Fruit fly (Drosophila melanogaster): ENCODE data around the gene CG42238.

CG42238 gene

DNA sequence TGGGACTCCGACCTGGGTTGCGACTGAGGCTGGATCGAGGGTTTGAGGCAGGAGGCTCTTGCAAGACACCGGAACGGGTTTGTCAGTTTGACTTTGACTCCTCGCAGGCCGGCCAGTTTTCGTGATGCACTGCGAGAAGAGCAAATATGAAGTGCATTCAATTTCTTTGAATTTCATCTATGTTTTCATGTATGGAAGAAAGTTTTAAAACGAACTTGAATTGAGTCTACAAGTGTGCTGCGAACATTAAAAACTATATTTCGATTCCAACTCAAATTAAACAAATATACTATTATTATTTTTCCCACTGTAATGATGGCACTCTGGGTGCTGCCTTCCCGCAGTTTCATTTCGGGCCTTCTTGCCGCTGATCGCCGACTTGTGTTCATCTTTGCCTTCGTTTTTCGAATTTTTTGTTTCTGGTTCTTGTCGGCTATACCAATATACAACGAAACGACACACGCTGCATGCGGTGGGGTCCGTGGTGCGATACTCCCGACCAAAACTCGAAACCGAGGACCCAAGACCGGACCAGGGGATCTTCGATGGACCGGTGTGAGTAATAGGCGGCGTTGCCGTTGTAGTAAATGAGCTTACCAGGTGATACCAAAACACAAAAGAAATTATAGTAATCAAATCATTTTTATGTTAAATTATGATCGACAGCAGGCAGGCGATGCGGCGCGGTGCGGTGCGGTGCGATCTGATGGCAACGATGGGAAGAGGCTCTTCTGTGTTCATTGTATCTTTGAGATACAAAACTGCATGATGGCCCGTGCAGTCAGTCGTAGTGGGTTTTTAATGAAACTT lies 42.4 kb downstream of the CG42238 start (continued):
- TF ChIP-seq Oli (tag; optimal IDR thresholded peaks at IDR 0.05) (peak; percentile 81), Gsc (GFP tag; IDR thresholded peaks at IDR 0.05) (peak; percentile 44; the same call in 1 of the 2 replicates), CG10979 (tag; optimal IDR thresholded peaks at IDR 0.05) (peak; percentile 98), Fer2 (tag; optimal IDR thresholded peaks at IDR 0.05) (no peak), B-H1 (GFP tag; IDR thresholded peaks at IDR 0.05) (peak; percentile 65), chm (GFP tag; IDR thresholded peaks at IDR 0.05) (peak; percentile 89; the same call in 1 of the 2 replicates), CG18011 (GFP tag; optimal IDR thresholded peaks at IDR 0.05) (no peak), D (optimal IDR thresholded peaks at IDR 0.05) (no peak), D (GFP tag; optimal IDR thresholded peaks at IDR 0.05) (peak; percentile 88), Sry-δ (GFP tag; optimal IDR thresholded peaks at IDR 0.05) (peak; percentile 17), E2f1 (GFP tag; IDR thresholded peaks at IDR 0.05) (peak; percentile 61), bbx (GFP tag; IDR thresholded peaks at IDR 0.05; ENCODE audit: partially characterized antibody) (no peak), HHEX (GFP tag; optimal IDR thresholded peaks at IDR 0.05) (peak; percentile 54), Hsf (GFP tag; optimal IDR thresholded peaks at IDR 0.05) (peak; percentile 82), CG4730 (GFP tag; IDR thresholded peaks at IDR 0.05) (peak; percentile 58; the same call in 1 of the 2 replicates), CG14441 (GFP tag; IDR thresholded peaks at IDR 0.05) (0 out of 2 replicates have a peak, but pooled peaks have one; percentile 24), ranshi (GFP tag; IDR thresholded peaks at IDR 0.05) (peak; percentile 61; the same call in 1 of the 2 replicates), CG3726 (GFP tag; IDR thresholded peaks at IDR 0.05) (0 out of 3 replicates have a peak, but pooled peaks have one; percentile 54), bcd (GFP tag; optimal IDR thresholded peaks at IDR 0.05) (peak; percentile 69), bowl (GFP tag; IDR thresholded peaks at IDR 0.05) (no peak), Rfx (GFP tag; IDR thresholded peaks at IDR 0.05) (no peak), CG10267 (tag; optimal IDR thresholded peaks at IDR 0.05) (peak; percentile 90), CG2712 (tag; optimal IDR thresholded peaks at IDR 0.05) (peak; percentile 94), CG13624 (GFP tag; optimal IDR thresholded peaks at IDR 0.05) (peak; percentile 12), ara (GFP tag; IDR thresholded peaks at IDR 0.05) (peak; percentile 94), chif (GFP tag; optimal IDR thresholded peaks at IDR 0.05) (peak; percentile 56 to 88), cad (GFP tag; optimal IDR thresholded peaks at IDR 0.05) (no peak), Stat92E (GFP tag; optimal IDR thresholded peaks at IDR 0.05) (peak in 1 of 3 experiments; percentile 75), D19B (GFP tag; optimal IDR thresholded peaks at IDR 0.05) (no peak), Hr3 (GFP tag; optimal IDR thresholded peaks at IDR 0.05) (peak; percentile 71), CG11398 (GFP tag; optimal IDR thresholded peaks at IDR 0.05) (peak; percentile 3), seq (GFP tag; IDR thresholded peaks at IDR 0.05) (0 out of 2 replicates have a peak, but pooled peaks have one; percentile 40), Mrtf (GFP tag; IDR thresholded peaks at IDR 0.05) (peak; percentile 49; the same call in 1 of the 3 replicates), Hey (tag; optimal IDR thresholded peaks at IDR 0.05) (no peak), CG7372 (GFP tag; IDR thresholded peaks at IDR 0.05) (no peak), CG6854 (GFP tag; optimal IDR thresholded peaks at IDR 0.05) (no peak), CG31365 (tag; optimal IDR thresholded peaks at IDR 0.05) (no peak), CG2116 (GFP tag; optimal IDR thresholded peaks at IDR 0.05) (peak; percentile 24), gce (GFP tag; IDR thresholded peaks at IDR 0.05) (peak; percentile 57; the same call in 2 of the 3 replicates), E2f2 (GFP tag; IDR thresholded peaks at IDR 0.05) (peak; percentile 32; the same call in 1 of the 2 replicates), ssp (GFP tag; IDR thresholded peaks at IDR 0.05) (peak; percentile 57), CG17385 (GFP tag; optimal IDR thresholded peaks at IDR 0.05) (peak; percentile 56), Neu2 (GFP tag; optimal IDR thresholded peaks at IDR 0.05; ENCODE audit: borderline replicate concordance) (peak; percentile 22), NC2α (GFP tag; optimal IDR thresholded peaks at IDR 0.05) (peak; percentile 34), CG6689 (GFP tag; IDR thresholded peaks at IDR 0.05) (peak; percentile 87), HLH54F (GFP tag; optimal IDR thresholded peaks at IDR 0.05) (peak; percentile 39), CG32767 (GFP tag; IDR thresholded peaks at IDR 0.05) (peak; percentile 75), Fer1 (GFP tag; optimal IDR thresholded peaks at IDR 0.05) (peak; percentile 5), Poxn (GFP tag; IDR thresholded peaks at IDR 0.05) (no peak)
